Fruit fly (Drosophila melanogaster): ENCODE measurements around the gene SMC1.

- no peak for TF ChIP-seq usp (GFP tag; optimal IDR thresholded peaks at IDR 0.05)
- TF ChIP-seq CG8478 (optimal IDR thresholded peaks at IDR 0.05), result no peak
These were observed 19.1 kb upstream of the SMC1 start, which contains the start of gene Miro for dm6 chr3R:24038736-24039556.

All from whole organism.